Worm (Caenorhabditis elegans) whole organism, L1 larva: ENCODE data around the gene str-140.

Source experiments
- C04F5.9 ChIP-seq: sonication (generic microtip); optimal IDR thresholded peaks from 2 replicates; lab custom pipeline; 2016; ENCODE audit warnings: missing genetic modification characterization, missing compliant biosample characterization
- C16A3.4 ChIP-seq: fragments of 150-350 bp; optimal IDR thresholded peaks from 2 replicates; lab custom pipeline; 2014; ENCODE audit warnings: missing biosample characterization, missing genetic modification characterization
- blmp-1 ChIP-seq: fragments of 150-350 bp; optimal IDR thresholded peaks from 2 replicates; lab custom pipeline; 2014; ENCODE audit warnings: missing biosample characterization, missing genetic modification characterization
- ceh-82 ChIP-seq, 3 experiments: fragments of 150-350 bp in 1 of 3; sonication (generic microtip) in 2 of 3; optimal IDR thresholded peaks; 2 replicates each; lab custom pipeline; 2014 to 2017; ENCODE audit warnings: missing biosample characterization in 3 of 3, missing genetic modification characterization in 3 of 3
- egl-13 ChIP-seq: sonication (generic microtip); optimal IDR thresholded peaks from 2 replicates; lab custom pipeline; 2016; ENCODE audit warnings: missing genotype, missing genetic modification reagents, missing genetic modification characterization, missing compliant biosample characterization
- elt-2 ChIP-seq: sonication (generic microtip); optimal IDR thresholded peaks from 2 replicates; lab custom pipeline; 2016; ENCODE audit warnings: missing genetic modification characterization, mild to moderate bottlenecking, inconsistent platforms, missing compliant biosample characterization, missing genetic modification reagents
- fos-1 ChIP-seq: fragments of 150-350 bp; optimal IDR thresholded peaks from 2 replicates; lab custom pipeline; 2014; ENCODE audit warnings: missing biosample characterization, missing genetic modification characterization
- jun-1 ChIP-seq: fragments of 150-350 bp; optimal IDR thresholded peaks from 2 replicates; lab custom pipeline; 2014; ENCODE audit warnings: missing biosample characterization, missing genetic modification reagents, missing genetic modification characterization
- nhr-90 ChIP-seq: sonication (generic microtip); optimal IDR thresholded peaks from 2 replicates; lab custom pipeline; 2016; ENCODE audit warnings: mild to moderate bottlenecking, missing genetic modification characterization, missing compliant biosample characterization; ENCODE audit not compliant: poor library complexity
- sox-4 ChIP-seq: sonication (generic microtip); optimal IDR thresholded peaks from 2 replicates; lab custom pipeline; 2016; ENCODE audit warnings: missing genetic modification characterization, missing compliant biosample characterization
- unc-62 ChIP-seq: fragments of 150-350 bp; optimal IDR thresholded peaks from 2 replicates; lab custom pipeline; 2014; ENCODE audit warnings: missing biosample characterization, missing genetic modification reagents, missing genetic modification characterization
- zag-1 ChIP-seq: fragments of 150-350 bp; optimal IDR thresholded peaks from 2 replicates; lab custom pipeline; 2014; ENCODE audit warnings: missing biosample characterization, missing genetic modification characterization
- zip-4 ChIP-seq: fragments of 200-800 bp; sonication (Bioruptor generic); optimal IDR thresholded peaks from 2 replicates; lab custom pipeline; 2018; ENCODE audit warnings: mild to moderate bottlenecking, missing genetic modification characterization, moderate library complexity, missing compliant biosample characterization
- ztf-11 ChIP-seq, 2 experiments: sonication (generic microtip); optimal IDR thresholded peaks; 2 replicates each; lab custom pipeline; 2016 to 2017; ENCODE audit warnings: missing genetic modification characterization in 2 of 2, missing biosample characterization in 1 of 2, missing compliant biosample characterization in 1 of 2

- peak; percentile 18 for TF ChIP-seq elt-2 (tag; lab: Kevin White, UChicago)
- TF ChIP-seq ztf-11 (tag; optimal IDR thresholded peaks at IDR 0.05; lab: Kevin White, UChicago): no peak
- TF ChIP-seq fos-1 (tag; lab: Kevin White, UChicago): no peak
- TF ChIP-seq C16A3.4 (tag; lab: Kevin White, UChicago): no peak
- no peak for TF ChIP-seq blmp-1
- TF ChIP-seq egl-13: no peak
- no peak for TF ChIP-seq zag-1 (tag; lab: Kevin White, UChicago)
- no peak for TF ChIP-seq C04F5.9 (tag; lab: Kevin White, UChicago)
- TF ChIP-seq unc-62 (GFP tag; lab: Kevin White, UChicago): no peak
- TF ChIP-seq sox-4: no peak
- TF ChIP-seq nhr-90 (tag; lab: Kevin White, UChicago): no peak
- TF ChIP-seq jun-1 (tag; lab: Kevin White, UChicago): no peak
- no peak for TF ChIP-seq ceh-82 (tag; optimal IDR thresholded peaks at IDR 0.05; lab: Kevin White, UChicago)
- TF ChIP-seq zip-4 (GFP tag; lab: Kevin White, UChicago): no peak
Measured at ce11 chrV:8018919-8019318, 48.8 kb downstream of the str-140 start.
